Fruit fly (Drosophila melanogaster) whole organism, embryonic: ENCODE data around the gene CG34125.

Source experiments
- Antp ChIP-seq: fragments of 200-800 bp; sonication (Bioruptor generic); optimal IDR thresholded peaks from 3 replicates; lab custom pipeline; 2016; ENCODE audit warnings: missing biosample characterization, missing genetic modification characterization
- Blimp-1 ChIP-seq: fragments of 200-800 bp; sonication (Bioruptor generic); optimal IDR thresholded peaks from 3 replicates; lab custom pipeline; 2018; ENCODE audit warnings: missing biosample characterization, missing genetic modification characterization, mild to moderate bottlenecking, moderate library complexity, missing genetic modification reagents
- CG10959 ChIP-seq: fragments of 200-800 bp; sonication (Bioruptor generic); IDR thresholded peaks from 2 replicates; pipeline ENCODE4 v1.3.6; 2022; ENCODE audit warnings: missing biosample characterization, missing genetic modification characterization
- CG12769 ChIP-seq: fragments of 200-800 bp; sonication (Bioruptor generic); optimal IDR thresholded peaks from 2 replicates; lab custom pipeline; 2019; ENCODE audit warnings: missing biosample characterization, mild to moderate bottlenecking, missing genetic modification characterization, moderate library complexity
- CG14667 ChIP-seq: fragments of 200-800 bp; sonication (Bioruptor generic); IDR thresholded peaks from 2 replicates; pipeline ENCODE4 v1.3.6; 2022; ENCODE audit warnings: missing biosample characterization, missing genetic modification characterization
- CG1603 ChIP-seq: fragments of 200-800 bp; sonication (Bioruptor generic); optimal IDR thresholded peaks from 2 replicates; lab custom pipeline; 2019; ENCODE audit warnings: missing biosample characterization, mild to moderate bottlenecking, missing genetic modification characterization, moderate library complexity
- CG1647 ChIP-seq: fragments of 200-800 bp; sonication (Bioruptor generic); optimal IDR thresholded peaks from 3 replicates; lab custom pipeline; 2016; ENCODE audit warnings: missing biosample characterization, missing genetic modification characterization
- CG17612 ChIP-seq: fragments of 200-800 bp; sonication (Bioruptor generic); IDR thresholded peaks from 2 replicates; pipeline ENCODE4 v1.3.6; 2022; ENCODE audit warnings: missing biosample characterization, missing genetic modification characterization
- CG2116 ChIP-seq: fragments of 200-800 bp; sonication (Bioruptor generic); optimal IDR thresholded peaks from 3 replicates; lab custom pipeline; 2018; ENCODE audit warnings: missing biosample characterization, mild to moderate bottlenecking, missing genetic modification characterization
- CG2202 ChIP-seq: fragments of 200-800 bp; sonication (Bioruptor generic); optimal IDR thresholded peaks from 2 replicates; lab custom pipeline; 2018; ENCODE audit warnings: missing biosample characterization, mild to moderate bottlenecking, missing genetic modification characterization
- CG31224 ChIP-seq: fragments of 200-800 bp; sonication (Bioruptor generic); IDR thresholded peaks from 2 replicates; pipeline ENCODE4 v1.3.6; 2022; ENCODE audit warnings: missing biosample characterization, missing genetic modification characterization
- CG31365 ChIP-seq: fragments of 200-800 bp; sonication (Bioruptor generic); optimal IDR thresholded peaks from 2 replicates; lab custom pipeline; 2018; ENCODE audit warnings: missing biosample characterization, mild to moderate bottlenecking, missing genetic modification characterization
- CG32772 ChIP-seq: fragments of 200-800 bp; sonication (Bioruptor generic); IDR thresholded peaks from 2 replicates; pipeline ENCODE4 v1.3.6; 2022; ENCODE audit warnings: missing biosample characterization, missing genetic modification characterization
- CG4360 ChIP-seq: fragments of 200-800 bp; sonication (Bioruptor generic); IDR thresholded peaks from 2 replicates; pipeline ENCODE4 v1.3.6; 2022; ENCODE audit warnings: missing biosample characterization, missing genetic modification characterization
- CG4730 ChIP-seq: fragments of 200-800 bp; sonication (Bioruptor generic); IDR thresholded peaks from 2 replicates; pipeline ENCODE4 v1.3.6; 2022; ENCODE audit warnings: missing biosample characterization, missing genetic modification characterization
- CG6689 ChIP-seq: fragments of 200-800 bp; sonication (Bioruptor generic); IDR thresholded peaks from 2 replicates; pipeline ENCODE4 v1.3.6; 2022; ENCODE audit warnings: missing biosample characterization, missing genetic modification characterization
- CG8478 ChIP-seq: fragments of >200 bp; optimal IDR thresholded peaks from 2 replicates; lab custom pipeline; 2018
- CG8765 ChIP-seq: fragments of 200-800 bp; sonication (Bioruptor generic); IDR thresholded peaks from 2 replicates; pipeline ENCODE4 v1.3.6; 2022; ENCODE audit warnings: missing biosample characterization, missing genetic modification characterization
- CoRest ChIP-seq: fragments of 200-800 bp; sonication (Bioruptor generic); optimal IDR thresholded peaks from 3 replicates; lab custom pipeline; 2018; ENCODE audit warnings: missing biosample characterization, mild to moderate bottlenecking, missing genetic modification characterization, moderate library complexity
- D ChIP-seq, 2 experiments: fragments of 200-800 bp in 1 of 2; fragments of >200 bp in 1 of 2; sonication (Bioruptor generic) in 1 of 2; optimal IDR thresholded peaks; 2 replicates in 1 of 2; 3 replicates in 1 of 2; lab custom pipeline; 2017; ENCODE audit warnings: mild to moderate bottlenecking in 1 of 2, missing biosample characterization in 1 of 2, missing genetic modification characterization in 1 of 2, missing genetic modification reagents in 1 of 2
- Dbx ChIP-seq: fragments of 200-800 bp; sonication (Bioruptor generic); IDR thresholded peaks from 3 replicates; pipeline ENCODE4 v1.3.6; 2022; ENCODE audit warnings: missing biosample characterization, missing genetic modification characterization
- Drgx ChIP-seq: fragments of 200-800 bp; sonication (Bioruptor generic); IDR thresholded peaks from 2 replicates; pipeline ENCODE4 v1.3.6; 2022; ENCODE audit warnings: missing biosample characterization, missing genetic modification characterization
- E2f2 ChIP-seq: fragments of 200-800 bp; sonication (Bioruptor generic); IDR thresholded peaks from 2 replicates; pipeline ENCODE4 v1.3.6; 2022; ENCODE audit warnings: missing biosample characterization, missing genetic modification characterization
- ERR ChIP-seq: fragments of 200-800 bp; sonication (Bioruptor generic); optimal IDR thresholded peaks from 2 replicates; lab custom pipeline; 2016; ENCODE audit warnings: missing biosample characterization, missing genetic modification characterization
- GATAe ChIP-seq: fragments of 200-800 bp; sonication (Bioruptor generic); conservative IDR thresholded peaks from 2 replicates; pipeline ENCODE4 v1.3.6; 2022; ENCODE audit warnings: missing biosample characterization, missing genetic modification characterization
- Hr78 ChIP-seq, 2 experiments: fragments of 200-800 bp in 1 of 2; fragments of >200 bp in 1 of 2; sonication (Bioruptor generic) in 1 of 2; optimal IDR thresholded peaks; 2 replicates each; lab custom pipeline; 2017 to 2019; ENCODE audit warnings: missing biosample characterization in 2 of 2, missing genetic modification characterization in 2 of 2, mild to moderate bottlenecking in 1 of 2, moderate library complexity in 1 of 2
- Lim3 ChIP-seq: fragments of 200-800 bp; sonication (Bioruptor generic); IDR thresholded peaks from 2 replicates; pipeline ENCODE4 v1.3.6; 2022; ENCODE audit warnings: missing biosample characterization, missing genetic modification characterization
- Nf-YB ChIP-seq: fragments of 200-800 bp; sonication (Bioruptor generic); optimal IDR thresholded peaks from 3 replicates; lab custom pipeline; 2019; ENCODE audit warnings: missing biosample characterization, mild to moderate bottlenecking, missing genetic modification characterization, moderate library complexity
- Nf-YC ChIP-seq: fragments of 200-800 bp; optimal IDR thresholded peaks from 3 replicates; lab custom pipeline; 2019; ENCODE audit warnings: missing biosample characterization, mild to moderate bottlenecking, missing genetic modification characterization, moderate library complexity
- Oli ChIP-seq: fragments of 200-800 bp; sonication (Bioruptor generic); optimal IDR thresholded peaks from 2 replicates; lab custom pipeline; 2018; ENCODE audit warnings: missing biosample characterization, mild to moderate bottlenecking, missing genetic modification characterization, moderate library complexity
- Taf1 ChIP-seq: fragments of 200-800 bp; sonication (Bioruptor generic); IDR thresholded peaks from 2 replicates; pipeline ENCODE4 v1.3.6; 2022; ENCODE audit warnings: missing biosample characterization, missing genetic modification characterization
- Xrp1 ChIP-seq: fragments of 200-800 bp; sonication (Bioruptor generic); IDR thresholded peaks from 2 replicates; pipeline ENCODE4 v1.3.6; 2022; ENCODE audit warnings: missing biosample characterization, missing genetic modification characterization
- aop ChIP-seq: fragments of 200-800 bp; sonication (Bioruptor generic); IDR thresholded peaks from 2 replicates; pipeline ENCODE4 v1.3.6; 2022; ENCODE audit warnings: missing biosample characterization, missing genetic modification characterization
- ap ChIP-seq: fragments of 200-800 bp; sonication (Bioruptor generic); IDR thresholded peaks from 2 replicates; pipeline ENCODE4 v1.3.6; 2022; ENCODE audit warnings: missing biosample characterization, missing genetic modification characterization
- dan ChIP-seq: fragments of 200-800 bp; sonication (Bioruptor generic); IDR thresholded peaks from 2 replicates; pipeline ENCODE4 v1.3.6; 2022; ENCODE audit warnings: missing biosample characterization, missing genetic modification characterization
- eve ChIP-seq, 2 experiments: fragments of >200 bp; optimal IDR thresholded peaks; 2 replicates each; lab custom pipeline; 2017; ENCODE audit warnings: missing biosample characterization in 2 of 2, missing genetic modification characterization in 2 of 2
- gce ChIP-seq: fragments of 200-800 bp; sonication (Bioruptor generic); IDR thresholded peaks from 3 replicates; pipeline ENCODE4 v1.3.6; 2022; ENCODE audit warnings: missing biosample characterization, missing genetic modification characterization
- knrl ChIP-seq: fragments of 200-800 bp; sonication (Bioruptor generic); IDR thresholded peaks from 3 replicates; pipeline ENCODE4 v1.3.6; 2022; ENCODE audit warnings: missing biosample characterization, missing genetic modification characterization; ENCODE audit not compliant: partially characterized antibody
- lola ChIP-seq, 3 experiments: fragments of >200 bp in 2 of 3; fragments of 200-800 bp in 1 of 3; sonication (Bioruptor generic) in 1 of 3; optimal IDR thresholded peaks; 2 replicates each; lab custom pipeline; 2017 to 2019; ENCODE audit warnings: missing biosample characterization in 3 of 3, missing genetic modification characterization in 3 of 3, mild to moderate bottlenecking in 1 of 3, moderate library complexity in 1 of 3
- lov ChIP-seq, 2 experiments: fragments of 200-800 bp in 1 of 2; fragments of >200 bp in 1 of 2; sonication (Bioruptor generic) in 1 of 2; IDR thresholded peaks in 1 of 2; optimal IDR thresholded peaks in 1 of 2; 2 replicates in 1 of 2; 3 replicates in 1 of 2; pipeline versions ENCODE4 v1.3.6 to Lab custom; 2017 to 2022; ENCODE audit warnings: missing biosample characterization in 1 of 2, missing genetic modification characterization in 1 of 2
- prd ChIP-seq, 3 experiments: fragments of >200 bp in 2 of 3; fragments of 200-800 bp in 1 of 3; sonication (Bioruptor generic) in 1 of 3; optimal IDR thresholded peaks in 2 of 3; IDR thresholded peaks in 1 of 3; 2 replicates in 2 of 3; 3 replicates in 1 of 3; pipeline versions ENCODE4 v1.3.6 to Lab custom; 2017 to 2022; ENCODE audit warnings: missing biosample characterization in 1 of 3, missing genetic modification characterization in 1 of 3
- pzg ChIP-seq: fragments of 200-800 bp; sonication (Bioruptor generic); optimal IDR thresholded peaks from 3 replicates; lab custom pipeline; 2018; ENCODE audit warnings: missing biosample characterization, mild to moderate bottlenecking, missing genetic modification characterization, moderate library complexity
- run ChIP-seq: fragments of 200-800 bp; sonication (Bioruptor generic); optimal IDR thresholded peaks from 3 replicates; lab custom pipeline; 2018; ENCODE audit warnings: missing biosample characterization, mild to moderate bottlenecking, missing genetic modification characterization
- sr ChIP-seq: fragments of 200-800 bp; sonication (Bioruptor generic); IDR thresholded peaks from 3 replicates; pipeline ENCODE4 v1.3.6; 2022; ENCODE audit warnings: missing biosample characterization, missing genetic modification characterization
- stwl ChIP-seq: fragments of 200-800 bp; sonication (Bioruptor generic); optimal IDR thresholded peaks from 3 replicates; lab custom pipeline; 2018; ENCODE audit warnings: missing biosample characterization, mild to moderate bottlenecking, missing genetic modification characterization, moderate library complexity
- tll ChIP-seq, 2 experiments: fragments of 200-800 bp in 1 of 2; fragments of >200 bp in 1 of 2; sonication (Bioruptor generic) in 1 of 2; optimal IDR thresholded peaks; 2 replicates each; lab custom pipeline; 2017 to 2019; ENCODE audit warnings: missing biosample characterization in 2 of 2, missing genetic modification characterization in 2 of 2, mild to moderate bottlenecking in 1 of 2, moderate library complexity in 1 of 2
- yki ChIP-seq: fragments of >200 bp; optimal IDR thresholded peaks from 3 replicates; lab custom pipeline; 2018

Gene CG34125

dm6 chr2L:5000919-5001581 is 35.6 kb downstream of the CG34125 start (continued):
- TF ChIP-seq CG10959 (GFP tag; lab: Robert Waterston, UW): peak; percentile 29
- TF ChIP-seq CG2116 (GFP tag; lab: Kevin White, UChicago): no peak
- TF ChIP-seq E2f2 (GFP tag; lab: Robert Waterston, UW): peak; percentile 94
- TF ChIP-seq aop (GFP tag; lab: Robert Waterston, UW): 0 out of 2 replicates have a peak, but pooled peaks have one; percentile 43
- TF ChIP-seq sr: 0 out of 3 replicates have a peak, but pooled peaks have one; percentile 7
- peak; percentile 49 for TF ChIP-seq ERR
- TF ChIP-seq Blimp-1 (GFP tag; lab: Kevin White, UChicago): peak; percentile 48
- TF ChIP-seq knrl (GFP tag; lab: Robert Waterston, UW): peak; percentile 63; the same call in 1 of the 3 replicates
- peak; percentile 21 for TF ChIP-seq yki
- TF ChIP-seq pzg: peak; percentile 17
- TF ChIP-seq Nf-YB (GFP tag; lab: Kevin White, UChicago): no peak
- peak; percentile 66 for TF ChIP-seq dan
- TF ChIP-seq CG4360: 0 out of 2 replicates have a peak, but pooled peaks have one; percentile 20
- TF ChIP-seq Oli: no peak
- TF ChIP-seq CG31224 (GFP tag; lab: Robert Waterston, UW): peak; percentile 15; the same call in 1 of the 2 replicates
- peak; percentile 20 for TF ChIP-seq Nf-YC (tag; lab: Kevin White, UChicago)
- peak; percentile 12; the same call in 1 of the 2 replicates for TF ChIP-seq CG6689 (GFP tag; lab: Robert Waterston, UW)
- TF ChIP-seq CG14667 (GFP tag; lab: Robert Waterston, UW): peak; percentile 24; the same call in 1 of the 2 replicates
- peak; percentile 55 for TF ChIP-seq Xrp1 (GFP tag; lab: Robert Waterston, UW)
- peak; percentile 84 for TF ChIP-seq CG1603 (tag; lab: Kevin White, UChicago)
- peak; percentile 47; the same call in 1 of the 2 replicates for TF ChIP-seq CG32772 (GFP tag; lab: Robert Waterston, UW)
- peak in 1 of 2 experiments; percentile 44 for TF ChIP-seq eve (GFP tag; optimal IDR thresholded peaks at IDR 0.05; lab: Kevin White, UChicago)
- TF ChIP-seq CG8478 (lab: Kevin White, UChicago): peak; percentile 92
- peak; percentile 24 for TF ChIP-seq stwl (tag; lab: Kevin White, UChicago)
- no peak for TF ChIP-seq CG2202 (tag; lab: Kevin White, UChicago)
- TF ChIP-seq Drgx (GFP tag; lab: Robert Waterston, UW): peak; percentile 61
- peak; percentile 100 for TF ChIP-seq CG31365 (tag; lab: Kevin White, UChicago)
- peak; percentile 52 for TF ChIP-seq Taf1
- TF ChIP-seq Lim3: no peak
- TF ChIP-seq D (optimal IDR thresholded peaks at IDR 0.05; lab: Kevin White, UChicago): peak; percentile 57
- TF ChIP-seq D (GFP tag; optimal IDR thresholded peaks at IDR 0.05; lab: Kevin White, UChicago): no peak
- TF ChIP-seq tll (GFP tag; optimal IDR thresholded peaks at IDR 0.05; lab: Kevin White, UChicago): no peak
- TF ChIP-seq CG1647 (GFP tag; lab: Kevin White, UChicago): no peak
- TF ChIP-seq run (tag; lab: Kevin White, UChicago): no peak
- peak in 1 of 3 experiments; percentile 55 for TF ChIP-seq lola (GFP tag; optimal IDR thresholded peaks at IDR 0.05; lab: Kevin White, UChicago)
- peak; percentile 53; the same call in 1 of the 2 replicates for TF ChIP-seq ap
- TF ChIP-seq gce (GFP tag; lab: Robert Waterston, UW): peak; percentile 12; the same call in 1 of the 3 replicates
- TF ChIP-seq prd (optimal IDR thresholded peaks at IDR 0.05; lab: Kevin White, UChicago): no peak
- peak; percentile 74 for TF ChIP-seq prd (GFP tag; IDR thresholded peaks at IDR 0.05; lab: Robert Waterston, UW)
- TF ChIP-seq CG8765: peak; percentile 52; the same call in 1 of the 2 replicates
- no peak for TF ChIP-seq lov (optimal IDR thresholded peaks at IDR 0.05; lab: Kevin White, UChicago)
- TF ChIP-seq lov (GFP tag; IDR thresholded peaks at IDR 0.05; lab: Robert Waterston, UW): peak; percentile 73; the same call in 2 of the 3 replicates
- peak; percentile 21 for TF ChIP-seq CG12769
- TF ChIP-seq Antp (GFP tag; lab: Kevin White, UChicago): peak; percentile 48
- TF ChIP-seq Hr78 (GFP tag; optimal IDR thresholded peaks at IDR 0.05; lab: Kevin White, UChicago): peak in 1 of 2 experiments; percentile 71
- TF ChIP-seq Dbx (GFP tag; lab: Robert Waterston, UW): no peak
- no peak; the same call in 1 of the 2 replicates for TF ChIP-seq GATAe (GFP tag; lab: Robert Waterston, UW)
- peak; percentile 3 for TF ChIP-seq CoRest (tag; lab: Kevin White, UChicago)
- peak; percentile 44 for TF ChIP-seq CG17612 (GFP tag; lab: Robert Waterston, UW)
- peak; percentile 24 for TF ChIP-seq CG4730 (GFP tag; lab: Robert Waterston, UW)
